Fruit fly (Drosophila melanogaster): ENCODE data around the gene NP15.6.

Gene NP15.6

DNA sequence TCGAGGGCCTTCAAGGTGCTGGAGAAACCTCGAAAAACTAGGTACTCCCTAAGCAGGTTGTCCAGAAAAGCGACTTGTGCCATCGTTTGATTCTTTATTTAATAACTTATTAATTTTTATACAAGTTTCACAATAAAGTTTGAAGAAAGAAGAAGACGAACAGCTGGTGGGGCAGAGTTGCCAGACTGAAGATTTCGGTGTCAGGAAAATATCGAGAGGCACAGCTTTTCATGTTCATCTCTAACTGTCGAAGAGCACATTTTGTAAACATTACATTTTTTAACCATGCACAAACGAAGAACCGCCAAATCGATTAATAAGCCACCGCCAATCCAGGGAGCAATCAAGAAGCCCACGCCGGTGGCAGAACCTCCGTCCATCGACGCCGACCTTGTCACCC, 3.3 kb upstream of the NP15.6 start, which contains the start of the genes CG6005 and CG14286 (continued):
- TF ChIP-seq Scr (GFP tag; IDR thresholded peaks at IDR 0.05; ENCODE audit: partially characterized antibody) (peak; percentile 82), CG9932 (GFP tag; IDR thresholded peaks at IDR 0.05) (peak; percentile 93), CG6854 (GFP tag; optimal IDR thresholded peaks at IDR 0.05) (no peak), tll (GFP tag; optimal IDR thresholded peaks at IDR 0.05) (no peak), Ssrp (tag; optimal IDR thresholded peaks at IDR 0.05) (no peak), CG7839 (tag; optimal IDR thresholded peaks at IDR 0.05) (no peak), dm (GFP tag; optimal IDR thresholded peaks at IDR 0.05) (peak; percentile 82), her (GFP tag; optimal IDR thresholded peaks at IDR 0.05) (peak; percentile 48), crp (GFP tag; optimal IDR thresholded peaks at IDR 0.05) (peak; percentile 74 to 97), jumu (GFP tag; optimal IDR thresholded peaks at IDR 0.05) (peak; percentile 51), CG43689 (GFP tag; IDR thresholded peaks at IDR 0.05) (0 out of 2 replicates have a peak, but pooled peaks have one; percentile 8), CG3281 (GFP tag; optimal IDR thresholded peaks at IDR 0.05) (no peak), nmo (GFP tag; optimal IDR thresholded peaks at IDR 0.05) (peak; percentile 38), Neu2 (GFP tag; optimal IDR thresholded peaks at IDR 0.05; ENCODE audit: borderline replicate concordance) (no peak), zen (tag; optimal IDR thresholded peaks at IDR 0.05) (no peak), CG9876 (GFP tag; optimal IDR thresholded peaks at IDR 0.05) (peak; percentile 2), fu2 (GFP tag; optimal IDR thresholded peaks at IDR 0.05) (peak; percentile 54), az2 (GFP tag; optimal IDR thresholded peaks at IDR 0.05) (peak; percentile 74), CG12391 (tag; optimal IDR thresholded peaks at IDR 0.05) (peak; percentile 58), kay (GFP tag; optimal IDR thresholded peaks at IDR 0.05) (no peak), YL-1 (GFP tag; optimal IDR thresholded peaks at IDR 0.05) (peak; percentile 80), twi (tag; optimal IDR thresholded peaks at IDR 0.05) (peak; percentile 25), Doc3 (GFP tag; IDR thresholded peaks at IDR 0.05; ENCODE audit: partially characterized antibody) (peak; percentile 57; the same call in 2 of the 3 replicates), pros (GFP tag; optimal IDR thresholded peaks at IDR 0.05) (no peak), PHDP (tag; optimal IDR thresholded peaks at IDR 0.05) (peak; percentile 36), dati (GFP tag; IDR thresholded peaks at IDR 0.05) (0 out of 2 replicates have a peak, but pooled peaks have one; percentile 50), CG7357 (GFP tag; IDR thresholded peaks at IDR 0.05) (no peak), CG7556 (GFP tag; optimal IDR thresholded peaks at IDR 0.05) (no peak), CG11085 (GFP tag; IDR thresholded peaks at IDR 0.05) (peak; percentile 67; the same call in 1 of the 2 replicates), CG11093 (GFP tag; IDR thresholded peaks at IDR 0.05) (no peak), Dip2 (GFP tag; IDR thresholded peaks at IDR 0.05) (no peak), fd64A (GFP tag; optimal IDR thresholded peaks at IDR 0.05) (no peak), shn (GFP tag; optimal IDR thresholded peaks at IDR 0.05) (peak; percentile 43), CG30403 (GFP tag; optimal IDR thresholded peaks at IDR 0.05) (peak; percentile 67), gfzf (GFP tag; optimal IDR thresholded peaks at IDR 0.05) (peak; percentile 23), CG17328 (GFP tag; IDR thresholded peaks at IDR 0.05) (peak; percentile 60), Awh (GFP tag; IDR thresholded peaks at IDR 0.05) (peak; percentile 51; the same call in 1 of the 2 replicates), lbe (GFP tag; optimal IDR thresholded peaks at IDR 0.05) (no peak), CG13624 (GFP tag; optimal IDR thresholded peaks at IDR 0.05) (peak; percentile 75), odd (GFP tag; optimal IDR thresholded peaks at IDR 0.05) (no peak), CG8388 (GFP tag; optimal IDR thresholded peaks at IDR 0.05) (no peak), sob (GFP tag; IDR thresholded peaks at IDR 0.05) (peak; percentile 83), ind (GFP tag; optimal IDR thresholded peaks at IDR 0.05) (peak; percentile 55), al (GFP tag; IDR thresholded peaks at IDR 0.05) (peak; percentile 61), CkIIα-i1 (GFP tag; IDR thresholded peaks at IDR 0.05) (no peak), cg (GFP tag; optimal IDR thresholded peaks at IDR 0.05) (no peak), CG12071 (GFP tag; optimal IDR thresholded peaks at IDR 0.05) (no peak), B-H1 (GFP tag; IDR thresholded peaks at IDR 0.05) (peak; percentile 36; the same call in 1 of the 3 replicates), ERR (GFP tag; optimal IDR thresholded peaks at IDR 0.05) (no peak), grn (GFP tag; optimal IDR thresholded peaks at IDR 0.05) (no peak), HLH3B (GFP tag; IDR thresholded peaks at IDR 0.05) (peak; percentile 37; the same call in 1 of the 2 replicates)

All from whole organism, embryonic.